Worm (Caenorhabditis elegans) whole organism, L1 larva: Measurements from ENCODE around the gene ent-3.

Source experiments
- C16A3.4 ChIP-seq: fragments of 150-350 bp; optimal IDR thresholded peaks from 2 replicates; lab custom pipeline; 2014; ENCODE audit warnings: missing biosample characterization, missing genetic modification characterization
- C34B4.2 ChIP-seq: sonication (generic microtip); optimal IDR thresholded peaks from 2 replicates; lab custom pipeline; 2017; ENCODE audit warnings: mild to moderate bottlenecking, missing genetic modification characterization, missing compliant biosample characterization
- ama-1 ChIP-seq: fragments of 150-350 bp; optimal IDR thresholded peaks from 2 replicates; lab custom pipeline; 2014
- blmp-1 ChIP-seq: fragments of 150-350 bp; optimal IDR thresholded peaks from 2 replicates; lab custom pipeline; 2014; ENCODE audit warnings: missing biosample characterization, missing genetic modification characterization
- ceh-63 ChIP-seq: fragments of 200-800 bp; sonication (Bioruptor generic); optimal IDR thresholded peaks from 2 replicates; lab custom pipeline; 2018; ENCODE audit warnings: mild to moderate bottlenecking, missing genetic modification characterization, missing compliant biosample characterization
- ceh-8 ChIP-seq: fragments of 200-800 bp; sonication (Bioruptor generic); optimal IDR thresholded peaks from 2 replicates; lab custom pipeline; 2018; ENCODE audit warnings: mild to moderate bottlenecking, missing genetic modification characterization, moderate library complexity, missing compliant biosample characterization
- dsc-1 ChIP-seq: sonication (generic microtip); optimal IDR thresholded peaks from 2 replicates; lab custom pipeline; 2016; ENCODE audit warnings: mild to moderate bottlenecking, missing genetic modification characterization, missing compliant biosample characterization
- efl-1 ChIP-seq, 4 experiments: fragments of 150-350 bp; optimal IDR thresholded peaks in 3 of 4; peaks in 1 of 4; 1 replicate in 1 of 4; 2 replicates in 3 of 4; lab custom pipeline; 2014; ENCODE audit warnings: missing biosample characterization in 2 of 4, missing genetic modification characterization in 2 of 4, missing genetic modification reagents in 2 of 4
- hlh-17 ChIP-seq: fragments of 200-800 bp; sonication (Bioruptor generic); optimal IDR thresholded peaks from 2 replicates; lab custom pipeline; 2018; ENCODE audit warnings: missing genetic modification characterization, mild to moderate bottlenecking, missing compliant biosample characterization, moderate library complexity, borderline replicate concordance
- jun-1 ChIP-seq: fragments of 150-350 bp; optimal IDR thresholded peaks from 2 replicates; lab custom pipeline; 2014; ENCODE audit warnings: missing biosample characterization, missing genetic modification reagents, missing genetic modification characterization
- lin-14 ChIP-seq: fragments of 200-800 bp; sonication (Bioruptor generic); optimal IDR thresholded peaks from 2 replicates; lab custom pipeline; 2018; ENCODE audit warnings: mild to moderate bottlenecking, missing genetic modification characterization, moderate library complexity, missing compliant biosample characterization
- lin-15B ChIP-seq: fragments of 150-350 bp; sonication (generic microtip); optimal IDR thresholded peaks from 3 replicates; lab custom pipeline; 2014; ENCODE audit warnings: missing biosample characterization, missing genetic modification characterization
- lin-35 ChIP-seq, 2 experiments: fragments of 150-350 bp; optimal IDR thresholded peaks; 2 replicates each; lab custom pipeline; 2014; ENCODE audit warnings: missing biosample characterization in 2 of 2, missing genetic modification characterization in 2 of 2, missing genetic modification reagents in 2 of 2
- mab-9 ChIP-seq: fragments of 200-800 bp; sonication (Bioruptor generic); IDR thresholded peaks from 2 replicates; pipeline ENCODE4 v1.3.6; 2022; ENCODE audit warnings: missing genetic modification reagents, missing genetic modification characterization, missing compliant biosample characterization
- nhr-12 ChIP-seq: sonication (generic microtip); optimal IDR thresholded peaks from 2 replicates; lab custom pipeline; 2017; ENCODE audit warnings: missing biosample characterization, missing genetic modification characterization
- nhr-19 ChIP-seq: fragments of 200-800 bp; sonication (Bioruptor generic); conservative IDR thresholded peaks from 2 replicates; pipeline ENCODE4 v1.3.6; 2022; ENCODE audit warnings: missing genetic modification characterization, missing compliant biosample characterization
- nhr-28 ChIP-seq: fragments of 150-350 bp; optimal IDR thresholded peaks from 2 replicates; lab custom pipeline; 2014; ENCODE audit warnings: missing biosample characterization, missing genetic modification characterization
- nhr-77 ChIP-seq: fragments of 150-350 bp; optimal IDR thresholded peaks from 2 replicates; lab custom pipeline; 2014; ENCODE audit warnings: missing biosample characterization, missing genetic modification characterization
- nhr-84 ChIP-seq: sonication (generic microtip); optimal IDR thresholded peaks from 2 replicates; lab custom pipeline; 2017; ENCODE audit warnings: missing biosample characterization, missing genetic modification characterization
- nhr-85 ChIP-seq: sonication (generic microtip); peaks from one replicate; lab custom pipeline; 2016; ENCODE audit warnings: missing genetic modification characterization, inconsistent platforms, missing compliant biosample characterization
- nhr-90 ChIP-seq: sonication (generic microtip); optimal IDR thresholded peaks from 2 replicates; lab custom pipeline; 2016; ENCODE audit warnings: mild to moderate bottlenecking, missing genetic modification characterization, missing compliant biosample characterization; ENCODE audit not compliant: poor library complexity
- rnt-1 ChIP-seq: sonication (generic microtip); optimal IDR thresholded peaks from 2 replicates; lab custom pipeline; 2016; ENCODE audit warnings: mild to moderate bottlenecking, missing genetic modification characterization, moderate library complexity, missing compliant biosample characterization
- skn-1 ChIP-seq: fragments of 150-350 bp; optimal IDR thresholded peaks from 2 replicates; lab custom pipeline; 2014; ENCODE audit warnings: missing biosample characterization, missing genetic modification characterization
- snu-23 ChIP-seq: sonication (generic microtip); optimal IDR thresholded peaks from 2 replicates; lab custom pipeline; 2016; ENCODE audit warnings: missing genetic modification characterization, missing compliant biosample characterization
- sox-4 ChIP-seq: sonication (generic microtip); optimal IDR thresholded peaks from 2 replicates; lab custom pipeline; 2016; ENCODE audit warnings: missing genetic modification characterization, missing compliant biosample characterization
- sptf-1 ChIP-seq: fragments of 150-350 bp; optimal IDR thresholded peaks from 2 replicates; lab custom pipeline; 2014; ENCODE audit warnings: missing biosample characterization, missing genetic modification characterization
- unc-30 ChIP-seq: sonication (generic microtip); optimal IDR thresholded peaks from 2 replicates; lab custom pipeline; 2017; ENCODE audit warnings: missing biosample characterization, missing genetic modification characterization
- unc-98 ChIP-seq: fragments of 200-800 bp; sonication (Bioruptor generic); IDR thresholded peaks from 2 replicates; pipeline ENCODE4 v1.3.6; 2022; ENCODE audit warnings: missing genetic modification characterization, missing compliant biosample characterization
- ztf-4 ChIP-seq: fragments of 150-350 bp; optimal IDR thresholded peaks from 2 replicates; lab custom pipeline; 2014; ENCODE audit warnings: missing biosample characterization, missing genetic modification characterization

The ent-3 gene

DNA sequence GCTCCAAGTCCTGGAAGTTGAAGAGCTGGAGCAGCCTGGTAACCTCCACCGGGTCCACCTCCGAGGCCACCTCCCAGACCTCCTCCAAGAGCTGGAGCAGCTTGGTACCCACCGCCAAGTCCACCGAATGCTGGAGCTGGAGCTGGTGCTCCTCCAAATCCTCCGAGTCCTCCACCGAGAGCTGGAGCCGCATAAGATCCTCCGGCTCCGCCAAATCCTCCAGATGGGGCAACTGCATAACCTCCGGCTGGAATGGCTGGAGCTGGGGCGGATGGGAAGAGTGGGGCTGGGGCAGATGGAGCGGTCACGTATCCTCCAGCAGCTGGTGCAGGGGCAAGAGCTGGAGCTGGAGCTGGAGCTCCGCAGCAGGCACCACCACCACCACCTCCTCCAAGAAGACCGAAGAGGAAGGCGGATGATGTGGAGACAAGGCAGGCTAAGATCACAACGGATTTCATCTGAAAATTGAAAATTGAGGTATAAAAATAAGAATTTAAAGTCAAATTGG, 4.9 kb upstream of the ent-3 start, which contains the start of gene K02E11.10:
TSS of gene K02E11.10 (minus strand) at position 458 of the 508 bp plus-strand sequence.
- TF ChIP-seq skn-1 (no peak), ceh-8 (peak; percentile 25)

DNA sequence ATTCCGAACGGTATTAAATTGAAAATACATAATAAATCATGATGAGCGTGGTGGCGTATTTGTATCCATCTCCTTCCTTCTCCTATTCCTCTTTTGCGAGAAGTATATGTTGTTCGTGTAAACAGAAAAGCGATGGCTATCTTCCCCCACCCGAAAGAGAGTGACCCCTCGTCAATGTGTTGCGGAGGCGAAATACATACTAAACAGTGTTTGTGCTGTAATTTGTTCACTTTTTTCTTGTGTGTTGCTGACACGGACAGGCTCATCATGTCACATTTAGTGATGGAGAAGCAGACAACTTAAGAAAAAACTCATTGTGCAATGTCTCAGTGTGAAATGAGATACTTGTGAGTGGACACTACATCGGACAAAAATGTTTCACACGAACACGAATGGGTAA, 4.2 kb downstream of the ent-3 start:
- TF ChIP-seq blmp-1 (peak; percentile 33), mab-9 (GFP tag; lab: Robert Waterston, UW) (no peak), nhr-85 (tag; lab: Kevin White, UChicago) (peak; percentile 37)

DNA sequence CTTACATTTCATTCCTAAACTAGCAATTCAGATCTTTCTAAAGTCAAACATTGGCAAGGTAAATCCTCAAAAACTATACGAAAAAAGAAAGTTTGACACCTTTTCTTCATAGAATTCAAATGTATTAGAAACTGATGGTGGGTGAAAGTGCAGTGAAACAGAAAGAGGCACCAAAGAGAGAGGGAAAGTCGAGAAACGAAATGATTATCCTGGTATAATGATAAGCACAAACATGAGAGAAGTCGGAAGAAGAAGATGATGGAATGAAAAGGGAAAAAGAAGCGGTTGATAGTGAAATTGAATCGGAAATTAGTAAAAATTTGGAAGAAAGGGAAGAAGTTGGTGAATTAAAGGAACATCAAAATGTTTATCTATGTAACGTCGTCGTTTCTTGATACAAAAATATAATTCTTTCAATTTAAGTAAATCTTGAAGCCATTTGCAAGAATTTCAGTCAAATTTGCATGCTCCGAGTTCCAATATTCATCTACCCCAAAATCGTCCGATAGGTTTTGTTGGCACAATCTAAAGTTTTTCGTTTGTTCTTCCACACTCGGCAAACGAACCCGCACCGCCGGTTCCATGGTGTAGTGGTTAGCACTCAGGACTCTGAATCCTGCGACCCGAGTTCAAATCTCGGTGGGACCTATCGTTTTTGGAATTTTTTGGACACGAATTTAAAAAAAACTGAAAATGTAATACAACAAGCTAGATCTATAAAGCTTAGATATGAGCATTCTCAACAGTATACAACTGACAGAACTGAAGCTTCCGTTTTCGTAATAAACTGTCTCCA, 4.9 kb downstream of the ent-3 start:
- peak; percentile 37 for TF ChIP-seq rnt-1 (tag; lab: Kevin White, UChicago)
- TF ChIP-seq dsc-1, result peak; percentile 1
- no peak for TF ChIP-seq lin-14 (GFP tag; lab: Kevin White, UChicago)
- TF ChIP-seq blmp-1, result peak; percentile 75
- TF ChIP-seq nhr-77 (tag; lab: Kevin White, UChicago), result no peak
- no peak for TF ChIP-seq sox-4 (tag; lab: Kevin White, UChicago)
- TF ChIP-seq C16A3.4, result no peak
- TF ChIP-seq nhr-28 (tag; lab: Kevin White, UChicago), result no peak
- TF ChIP-seq nhr-90, result peak; percentile 20

DNA sequence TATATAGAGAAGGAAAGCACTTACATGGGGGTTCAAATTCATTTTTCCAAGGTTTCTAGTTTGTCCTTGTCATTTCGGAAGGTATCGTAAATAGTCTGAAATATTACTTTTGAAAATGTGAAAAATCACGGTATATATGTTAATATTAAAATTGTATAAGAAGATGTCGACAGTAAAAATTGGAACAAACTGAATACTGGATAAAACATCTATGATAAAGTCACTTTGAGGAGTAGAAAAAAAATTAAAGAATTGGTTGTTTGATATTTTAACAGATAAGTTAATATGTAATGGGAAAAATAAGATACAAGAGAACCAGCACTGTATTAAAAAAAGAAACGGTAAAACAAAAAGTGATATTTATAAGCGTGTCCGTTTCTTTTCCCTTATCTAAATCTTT, 9.5 kb downstream of the ent-3 start, which contains the start of gene nep-21:
TSS of gene nep-21 (minus strand) at position 101 of the 400 bp plus-strand sequence.
- TF ChIP-seq snu-23 (no peak), C34B4.2 (tag; lab: Kevin White, UChicago) (no peak), efl-1 (optimal IDR thresholded peaks at IDR 0.05; lab: Kevin White, UChicago) (no peak), efl-1 (GFP tag; optimal IDR thresholded peaks at IDR 0.05 in 1 of 2; lab: Kevin White, UChicago) (no peak), unc-98 (GFP tag; lab: Robert Waterston, UW) (no peak), nhr-77 (tag; lab: Kevin White, UChicago) (no peak), ama-1 (lab: Kevin White, UChicago) (no peak), nhr-84 (tag; lab: Kevin White, UChicago) (no peak), dsc-1 (no peak), unc-30 (tag; lab: Kevin White, UChicago) (no peak)

DNA sequence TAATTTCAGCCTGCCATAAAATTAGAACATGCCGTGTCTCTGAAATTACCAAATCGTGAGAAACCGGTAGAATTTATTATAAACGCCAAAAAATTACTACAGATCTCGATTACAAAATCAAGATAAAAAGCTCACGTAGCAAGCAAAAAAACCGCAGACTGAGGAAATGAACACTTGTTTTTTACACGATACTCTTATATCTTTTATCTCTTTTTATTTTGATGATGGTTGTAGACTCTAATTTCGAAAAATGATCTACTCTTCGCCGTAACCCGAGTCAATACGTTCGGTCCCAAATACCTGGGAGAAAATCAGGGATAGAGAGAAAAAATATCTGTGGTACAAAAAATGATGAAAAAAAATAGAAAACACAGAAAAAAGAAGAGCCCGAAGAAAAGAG, 12.7 kb downstream of the ent-3 start:
- TF ChIP-seq jun-1 (tag; lab: Kevin White, UChicago) (no peak), ztf-4 (tag; lab: Kevin White, UChicago) (no peak), dsc-1 (no peak), efl-1 (optimal IDR thresholded peaks at IDR 0.05; lab: Kevin White, UChicago) (no peak), efl-1 (GFP tag; optimal IDR thresholded peaks at IDR 0.05 in 1 of 2; lab: Kevin White, UChicago) (peak in 1 of 2 experiments; percentile 92)

DNA sequence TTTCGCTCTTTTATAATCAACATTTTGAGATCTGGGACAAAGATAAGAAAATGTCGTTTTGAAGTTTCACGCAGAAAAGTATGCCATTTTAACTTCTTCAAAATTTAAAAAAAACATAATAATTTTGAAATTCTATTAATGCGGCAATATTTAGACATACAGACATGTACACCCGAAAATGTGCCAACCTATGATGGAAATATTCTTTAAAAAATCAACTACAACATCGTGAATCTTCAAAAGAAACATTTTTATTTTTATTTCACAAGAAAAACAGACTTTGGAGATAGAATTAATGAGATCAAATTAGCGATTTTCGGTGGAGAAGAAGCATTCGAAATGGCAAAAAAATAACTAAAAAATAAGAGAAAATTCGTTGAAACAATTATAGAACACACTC, 20.7 kb downstream of the ent-3 start, which contains the start of gene T16A9.5:
TSS of gene T16A9.5 (minus strand) at position 101 of the 400 bp plus-strand sequence.
- no peak for TF ChIP-seq C16A3.4
- no peak for TF ChIP-seq lin-14 (GFP tag; lab: Kevin White, UChicago)
- no peak for TF ChIP-seq hlh-17 (GFP tag; lab: Kevin White, UChicago)
- TF ChIP-seq C34B4.2 (tag; lab: Kevin White, UChicago), result no peak
- TF ChIP-seq snu-23, result no peak
- TF ChIP-seq ceh-63 (GFP tag; lab: Kevin White, UChicago), result no peak
- TF ChIP-seq rnt-1 (tag; lab: Kevin White, UChicago), result no peak
- no peak for TF ChIP-seq sptf-1 (tag; lab: Kevin White, UChicago)
- TF ChIP-seq lin-35 (GFP tag; optimal IDR thresholded peaks at IDR 0.05; lab: Kevin White, UChicago), result no peak
- TF ChIP-seq dsc-1, result no peak
- no peak for TF ChIP-seq nhr-19 (GFP tag; lab: Robert Waterston, UW)
- no peak for TF ChIP-seq lin-15B
- no peak for TF ChIP-seq nhr-12
